Worm (Caenorhabditis elegans) whole organism, L4 larva: ENCODE data around the gene flp-3.

Experiments used
- F10B5.3 ChIP-seq: sonication (generic microtip); optimal IDR thresholded peaks from 2 replicates; lab custom pipeline; 2016; ENCODE audit warnings: mild to moderate bottlenecking, missing genetic modification characterization, missing compliant biosample characterization
- F44E2.7 ChIP-seq: fragments of 200-800 bp; sonication (Bioruptor generic); IDR thresholded peaks from 2 replicates; pipeline ENCODE4 v2.1.2; 2022; ENCODE audit warnings: missing genetic modification characterization, missing compliant biosample characterization
- T20F7.1 ChIP-seq: fragments of 200-800 bp; sonication (Bioruptor generic); optimal IDR thresholded peaks from 2 replicates; lab custom pipeline; 2018; ENCODE audit warnings: mild to moderate bottlenecking, missing genetic modification characterization, missing compliant biosample characterization
- T26A8.4 ChIP-seq: fragments of 200-800 bp; sonication (Bioruptor generic); IDR thresholded peaks from 2 replicates; pipeline ENCODE4 v1.3.6; 2022; ENCODE audit warnings: missing genetic modification characterization, missing compliant biosample characterization
- Y105C5A.15 ChIP-seq: fragments of 200-800 bp; sonication (Bioruptor generic); IDR thresholded peaks from 2 replicates; pipeline ENCODE4 v1.3.6; 2022; ENCODE audit warnings: missing genetic modification characterization, missing compliant biosample characterization
- Y48G9A.11 ChIP-seq: fragments of 200-800 bp; sonication (Bioruptor generic); IDR thresholded peaks from 2 replicates; pipeline ENCODE4 v1.3.6; 2022; ENCODE audit warnings: missing genetic modification reagents, missing genetic modification characterization, missing compliant biosample characterization
- ZK337.2 ChIP-seq: fragments of 200-800 bp; sonication (Bioruptor generic); IDR thresholded peaks from 2 replicates; pipeline ENCODE4 v1.3.6; 2022; ENCODE audit warnings: missing genetic modification reagents, missing genetic modification characterization, missing compliant biosample characterization
- aha-1 ChIP-seq: fragments of 150-350 bp; peaks from one replicate; lab custom pipeline; 2014; ENCODE audit warnings: missing biosample characterization, missing genetic modification characterization
- ceh-32 ChIP-seq: sonication (generic microtip); optimal IDR thresholded peaks from 2 replicates; lab custom pipeline; 2016; ENCODE audit warnings: mild to moderate bottlenecking, missing genetic modification characterization, missing compliant biosample characterization; ENCODE audit not compliant: poor library complexity
- cey-2 ChIP-seq: sonication (generic microtip); optimal IDR thresholded peaks from 3 replicates; lab custom pipeline; 2017; ENCODE audit warnings: missing genetic modification characterization, mild to moderate bottlenecking, missing compliant biosample characterization, antibody characterized with exemption, borderline replicate concordance; ENCODE audit not compliant: insufficient read depth
- daf-16 ChIP-seq, 3 experiments: sonication (generic microtip); optimal IDR thresholded peaks; 2 replicates each; lab custom pipeline; 2016 to 2017; ENCODE audit warnings: missing genetic modification characterization in 3 of 3, missing genetic modification reagents in 3 of 3, mild to moderate bottlenecking in 2 of 3, missing compliant biosample characterization in 2 of 3, missing biosample characterization in 1 of 3, moderate library complexity in 1 of 3
- dmd-6 ChIP-seq: fragments of 200-800 bp; sonication (Bioruptor generic); IDR thresholded peaks from 2 replicates; pipeline ENCODE4 v1.3.6; 2022; ENCODE audit warnings: missing genetic modification reagents, missing genetic modification characterization, missing compliant biosample characterization
- dve-1 ChIP-seq: sonication (generic microtip); optimal IDR thresholded peaks from 2 replicates; lab custom pipeline; 2017; ENCODE audit warnings: antibody characterized with exemption, mild to moderate bottlenecking, missing genetic modification characterization, missing compliant biosample characterization; ENCODE audit not compliant: insufficient read depth
- egl-27 ChIP-seq: sonication (generic microtip); optimal IDR thresholded peaks from 3 replicates; lab custom pipeline; 2017; ENCODE audit warnings: missing biosample characterization, missing genetic modification reagents, missing genetic modification characterization
- egl-43 ChIP-seq: fragments of 200-800 bp; sonication (Bioruptor generic); IDR thresholded peaks from 2 replicates; pipeline ENCODE4 v1.3.6; 2022; ENCODE audit warnings: missing genetic modification reagents, missing genetic modification characterization, missing compliant biosample characterization
- fkh-10 ChIP-seq: fragments of 150-350 bp; optimal IDR thresholded peaks from 2 replicates; lab custom pipeline; 2014; ENCODE audit warnings: missing biosample characterization, missing genetic modification reagents, missing genetic modification characterization
- hlh-30 ChIP-seq: sonication (generic microtip); optimal IDR thresholded peaks from 2 replicates; lab custom pipeline; 2017; ENCODE audit warnings: antibody characterized with exemption, mild to moderate bottlenecking, missing genetic modification characterization, missing compliant biosample characterization; ENCODE audit not compliant: insufficient read depth
- hmg-1.1 ChIP-seq: fragments of 200-800 bp; sonication (Bioruptor generic); IDR thresholded peaks from 2 replicates; pipeline ENCODE4 v1.3.6; 2022; ENCODE audit warnings: missing genetic modification reagents, missing genetic modification characterization, missing compliant biosample characterization
- lim-7 ChIP-seq: fragments of 200-800 bp; sonication (Bioruptor generic); IDR thresholded peaks from 2 replicates; pipeline ENCODE4 v1.3.6; 2022; ENCODE audit warnings: missing genetic modification characterization, missing compliant biosample characterization
- lin-13 ChIP-seq: fragments of 150-350 bp; optimal IDR thresholded peaks from 2 replicates; lab custom pipeline; 2014; ENCODE audit warnings: missing biosample characterization, missing genetic modification reagents, missing genetic modification characterization
- lsy-2 ChIP-seq, 2 experiments: fragments of 150-350 bp in 1 of 2; sonication (generic microtip) in 1 of 2; optimal IDR thresholded peaks; 2 replicates each; lab custom pipeline; 2014 to 2017; ENCODE audit warnings: missing biosample characterization in 2 of 2, missing genetic modification characterization in 2 of 2
- mxl-2 ChIP-seq: fragments of 200-800 bp; sonication (Bioruptor generic); conservative IDR thresholded peaks from 2 replicates; pipeline ENCODE4 v1.3.6; 2022; ENCODE audit warnings: missing genetic modification reagents, missing genetic modification characterization, missing compliant biosample characterization
- mxl-3 ChIP-seq: fragments of 200-800 bp; sonication (Bioruptor generic); optimal IDR thresholded peaks from 2 replicates; lab custom pipeline; 2018; ENCODE audit warnings: mild to moderate bottlenecking, missing genetic modification characterization, missing compliant biosample characterization
- nhr-102 ChIP-seq: sonication (generic microtip); optimal IDR thresholded peaks from 2 replicates; lab custom pipeline; 2016; ENCODE audit warnings: mild to moderate bottlenecking, missing genetic modification characterization, moderate library complexity, missing compliant biosample characterization
- nhr-11 ChIP-seq: fragments of 150-350 bp; optimal IDR thresholded peaks from 2 replicates; lab custom pipeline; 2014; ENCODE audit warnings: missing biosample characterization, missing genetic modification characterization
- nhr-111 ChIP-seq: fragments of 200-800 bp; sonication (Bioruptor generic); optimal IDR thresholded peaks from 2 replicates; lab custom pipeline; 2018; ENCODE audit warnings: mild to moderate bottlenecking, missing genetic modification characterization, missing compliant biosample characterization
- nhr-237 ChIP-seq: sonication (generic microtip); optimal IDR thresholded peaks from 2 replicates; lab custom pipeline; 2017; ENCODE audit warnings: missing biosample characterization, missing genetic modification characterization
- nhr-25 ChIP-seq: sonication (generic microtip); optimal IDR thresholded peaks from 2 replicates; lab custom pipeline; 2017; ENCODE audit warnings: missing genetic modification characterization, mild to moderate bottlenecking, missing compliant biosample characterization, antibody characterized with exemption, moderate library complexity, borderline replicate concordance; ENCODE audit not compliant: insufficient read depth
- nhr-42 ChIP-seq: fragments of 200-800 bp; sonication (Bioruptor generic); IDR thresholded peaks from 2 replicates; pipeline ENCODE4 v1.3.6; 2022; ENCODE audit warnings: missing genetic modification characterization, missing compliant biosample characterization
- nhr-48 ChIP-seq: sonication (generic microtip); optimal IDR thresholded peaks from 2 replicates; lab custom pipeline; 2016; ENCODE audit warnings: mild to moderate bottlenecking, missing genetic modification characterization, missing compliant biosample characterization
- nhr-77 ChIP-seq: fragments of 150-350 bp; optimal IDR thresholded peaks from 2 replicates; lab custom pipeline; 2014; ENCODE audit warnings: missing biosample characterization, missing genetic modification characterization
- rbr-2 ChIP-seq: sonication (generic microtip); optimal IDR thresholded peaks from 2 replicates; lab custom pipeline; 2016; ENCODE audit warnings: missing genotype, missing genetic modification characterization, missing compliant biosample characterization
- saeg-2 ChIP-seq: fragments of 200-800 bp; sonication (Bioruptor generic); IDR thresholded peaks from 2 replicates; pipeline ENCODE4 v1.3.6; 2022; ENCODE audit warnings: missing genetic modification reagents, missing genetic modification characterization, missing compliant biosample characterization
- snpc-1.2 ChIP-seq: fragments of 200-800 bp; sonication (Bioruptor generic); IDR thresholded peaks from 2 replicates; pipeline ENCODE4 v1.3.6; 2022; ENCODE audit warnings: missing genetic modification reagents, missing genetic modification characterization, missing compliant biosample characterization
- spr-3 ChIP-seq: fragments of 200-800 bp; sonication (Bioruptor generic); optimal IDR thresholded peaks from 2 replicates; lab custom pipeline; 2018; ENCODE audit warnings: mild to moderate bottlenecking, missing genetic modification characterization, missing compliant biosample characterization
- tag-97 ChIP-seq: fragments of 200-800 bp; sonication (Bioruptor generic); IDR thresholded peaks from 2 replicates; pipeline ENCODE4 v1.3.6; 2022; ENCODE audit warnings: missing genetic modification characterization, missing compliant biosample characterization
- unc-130 ChIP-seq: sonication (generic microtip); optimal IDR thresholded peaks from 2 replicates; lab custom pipeline; 2016; ENCODE audit warnings: missing genetic modification reagents, missing genetic modification characterization, missing compliant biosample characterization
- unc-62 ChIP-seq, 3 experiments: fragments of 150-350 bp in 1 of 3; sonication (generic microtip); optimal IDR thresholded peaks in 2 of 3; peaks in 1 of 3; 1 replicate in 1 of 3; 2 replicates in 2 of 3; lab custom pipeline; 2014 to 2017; ENCODE audit warnings: missing biosample characterization in 3 of 3, missing genetic modification characterization in 3 of 3, missing genetic modification reagents in 3 of 3, missing genotype in 1 of 3
- zfp-3 ChIP-seq: fragments of 200-800 bp; sonication (Bioruptor generic); conservative IDR thresholded peaks from 2 replicates; pipeline ENCODE4 v1.3.6; 2022; ENCODE audit warnings: missing genetic modification reagents, missing genetic modification characterization, missing compliant biosample characterization
- zip-11 ChIP-seq: fragments of 200-800 bp; sonication (Bioruptor generic); IDR thresholded peaks from 2 replicates; pipeline ENCODE4 v1.3.6; 2022; ENCODE audit warnings: missing genetic modification characterization, missing compliant biosample characterization
- zip-2 ChIP-seq: fragments of 150-350 bp; optimal IDR thresholded peaks from 2 replicates; lab custom pipeline; 2014; ENCODE audit warnings: missing biosample characterization, missing genetic modification characterization

Gene flp-3

DNA sequence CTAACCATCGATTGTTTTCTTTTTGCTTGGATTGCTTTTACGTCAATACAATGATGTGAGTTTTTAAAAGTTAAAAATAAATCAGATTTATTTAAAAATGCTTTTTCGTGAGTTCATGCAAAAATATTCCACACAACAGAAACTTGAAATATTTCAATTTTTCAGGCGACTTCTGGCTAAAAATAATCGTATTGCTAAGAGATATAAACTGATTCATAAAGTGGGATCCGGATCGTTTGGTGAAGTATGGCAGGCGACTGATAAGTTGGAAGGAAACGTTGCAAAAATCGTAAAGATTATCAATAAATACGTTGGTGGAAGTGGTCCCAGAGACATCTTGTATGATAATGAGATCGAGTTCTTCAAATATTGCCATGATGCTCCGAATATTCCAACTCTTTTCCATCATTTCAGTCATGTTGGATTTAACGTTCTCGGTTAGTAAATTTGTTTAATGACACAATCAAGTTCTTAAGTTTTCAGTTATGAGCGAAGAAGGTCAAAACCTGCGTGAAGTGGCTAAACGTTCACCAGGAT lies 32.2 kb downstream of the flp-3 start, which contains the start of gene ZC373.3:
Gene ZC373.3, plus strand, starts transcription at position 51 of the 537 bp plus-strand sequence.
- TF ChIP-seq dmd-6 (GFP tag; lab: Robert Waterston, UW), result no peak
- no peak for TF ChIP-seq hmg-1.1 (GFP tag; lab: Robert Waterston, UW)
- TF ChIP-seq aha-1 (tag; lab: Kevin White, UChicago), result peak; percentile 94

DNA sequence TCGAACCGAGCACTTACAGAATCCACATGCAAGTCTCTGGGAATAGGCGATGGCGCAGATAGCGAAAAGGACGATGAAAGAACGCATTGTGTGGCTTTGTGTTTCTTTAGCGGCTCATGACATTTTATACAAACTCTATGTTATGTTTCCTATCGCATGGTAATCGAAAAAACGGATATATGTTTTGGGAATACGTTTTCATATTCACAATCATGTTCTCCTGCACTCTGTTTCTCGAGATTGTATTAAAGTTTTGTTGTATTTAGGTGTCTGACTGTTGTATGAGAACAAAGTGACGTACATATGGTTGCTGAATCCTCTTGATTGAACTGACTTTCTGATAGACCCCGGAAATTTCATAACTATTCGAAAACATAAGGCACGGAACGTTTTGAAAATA lies 34.4 kb downstream of the flp-3 start, which contains the start of gene ZC373.2:
Gene ZC373.2, minus strand, starts transcription at position 101 of the 400 bp plus-strand sequence.
- no peak for TF ChIP-seq ZK337.2
- TF ChIP-seq dmd-6 (GFP tag; lab: Robert Waterston, UW), result no peak

DNA sequence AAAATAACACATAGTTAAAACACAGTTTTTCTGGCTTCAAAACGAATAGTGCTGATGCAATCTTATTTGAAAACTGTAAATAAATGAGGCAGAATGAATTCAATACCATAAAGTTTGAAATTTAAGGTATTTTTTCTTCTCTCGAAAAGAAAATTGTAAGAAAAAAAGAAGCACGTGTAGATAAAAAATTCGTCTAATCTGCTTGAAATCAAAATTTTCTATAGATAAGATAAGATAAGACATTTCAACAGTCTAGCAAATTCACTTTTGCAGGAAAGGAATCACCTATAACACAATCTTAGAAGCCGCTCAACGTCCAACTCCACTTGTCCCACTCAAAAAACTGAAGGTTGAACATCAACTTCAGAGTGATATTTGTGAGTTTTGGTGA lies 38.4 kb downstream of the flp-3 start:
- TF ChIP-seq mxl-3 (GFP tag; lab: Kevin White, UChicago), result peak; percentile 65
- TF ChIP-seq nhr-48 (tag; lab: Kevin White, UChicago), result no peak
- no peak for TF ChIP-seq zfp-3 (GFP tag; lab: Robert Waterston, UW)
- peak; percentile 2 for TF ChIP-seq nhr-102 (tag; lab: Kevin White, UChicago)
- no peak for TF ChIP-seq T26A8.4 (GFP tag; lab: Robert Waterston, UW)
- peak; percentile 55 for TF ChIP-seq dmd-6 (GFP tag; lab: Robert Waterston, UW)
- peak; percentile 18 for TF ChIP-seq T20F7.1 (GFP tag; lab: Kevin White, UChicago)
- TF ChIP-seq dve-1, result peak; percentile 25
- TF ChIP-seq lsy-2 (tag; optimal IDR thresholded peaks at IDR 0.05; lab: Kevin White, UChicago), result peak in 1 of 2 experiments; percentile 16
- TF ChIP-seq aha-1 (tag; lab: Kevin White, UChicago), result peak; percentile 13

DNA sequence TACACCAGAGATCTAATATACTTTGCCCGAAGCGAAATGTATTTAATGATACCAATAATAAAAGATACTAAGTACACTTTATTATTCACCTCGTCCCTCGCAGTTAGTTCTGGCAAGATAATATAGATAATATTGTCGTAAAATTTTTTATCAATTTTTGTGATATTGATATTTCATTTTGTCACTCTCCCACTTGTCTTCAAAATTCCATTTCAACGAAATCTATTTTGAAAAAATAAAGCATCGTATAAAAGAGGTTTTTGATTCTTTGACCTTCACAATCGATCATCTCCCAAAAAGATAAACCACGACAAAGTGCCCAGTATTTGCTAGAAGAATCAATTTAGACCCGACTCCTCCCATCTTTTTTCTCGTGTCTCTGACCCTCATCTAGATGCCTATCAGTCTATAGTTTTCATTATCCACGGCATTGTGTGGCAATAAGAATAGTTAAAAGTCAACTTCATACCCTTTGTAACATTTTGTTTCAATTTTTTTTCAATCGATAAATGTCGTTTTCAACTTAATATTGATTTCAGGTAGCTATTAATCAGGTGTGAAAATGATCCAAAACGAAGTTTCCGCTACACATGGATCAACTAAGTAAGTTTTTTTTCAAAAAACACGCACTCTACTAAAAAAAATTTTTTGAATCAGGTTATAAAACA lies 38.9 kb downstream of the flp-3 start, which contains the start of gene cbs-1:
Gene cbs-1, plus strand, starts transcription at position 534 of the 668 bp plus-strand sequence.
- TF ChIP-seq nhr-111 (GFP tag; lab: Kevin White, UChicago), result no peak
- TF ChIP-seq nhr-48 (tag; lab: Kevin White, UChicago), result peak; percentile 12
- TF ChIP-seq egl-27, result no peak
- TF ChIP-seq nhr-237 (tag; lab: Kevin White, UChicago), result no peak
- TF ChIP-seq F44E2.7 (GFP tag; lab: Robert Waterston, UW), result no peak
- TF ChIP-seq saeg-2, result no peak
- no peak for TF ChIP-seq lim-7 (GFP tag; lab: Robert Waterston, UW)
- TF ChIP-seq Y105C5A.15 (GFP tag; lab: Robert Waterston, UW), result no peak
- TF ChIP-seq rbr-2 (tag; lab: Kevin White, UChicago), result no peak
- TF ChIP-seq hmg-1.1 (GFP tag; lab: Robert Waterston, UW), result no peak
- TF ChIP-seq unc-130 (GFP tag; lab: Kevin White, UChicago), result no peak
- no peak for TF ChIP-seq egl-43
- no peak for TF ChIP-seq zip-11 (GFP tag; lab: Robert Waterston, UW)
- TF ChIP-seq nhr-25 (tag; lab: Kevin White, UChicago), result no peak
- no peak for TF ChIP-seq cey-2 (tag; lab: Kevin White, UChicago)
- no peak for TF ChIP-seq snpc-1.2 (GFP tag; lab: Robert Waterston, UW)
- no peak for TF ChIP-seq aha-1 (tag; lab: Kevin White, UChicago)
- TF ChIP-seq F10B5.3 (tag; lab: Kevin White, UChicago), result no peak
- TF ChIP-seq fkh-10 (GFP tag; lab: Kevin White, UChicago), result no peak
- TF ChIP-seq nhr-42 (GFP tag; lab: Robert Waterston, UW), result no peak
- no peak for TF ChIP-seq spr-3 (GFP tag; lab: Kevin White, UChicago)
- TF ChIP-seq nhr-11 (tag; lab: Kevin White, UChicago), result no peak
- peak in 1 of 2 experiments; percentile 86 for TF ChIP-seq unc-62 (GFP tag; optimal IDR thresholded peaks at IDR 0.05 in 1 of 2; lab: Kevin White, UChicago)
- no peak for TF ChIP-seq unc-62 (tag; optimal IDR thresholded peaks at IDR 0.05; lab: Kevin White, UChicago)
- no peak for TF ChIP-seq Y48G9A.11 (GFP tag; lab: Robert Waterston, UW)
- no peak for TF ChIP-seq nhr-77 (tag; lab: Kevin White, UChicago)
- TF ChIP-seq tag-97 (GFP tag; lab: Robert Waterston, UW), result no peak
- no peak for TF ChIP-seq ceh-32
- TF ChIP-seq hlh-30 (tag; lab: Kevin White, UChicago), result peak; percentile 0
- TF ChIP-seq lin-13 (GFP tag; lab: Kevin White, UChicago), result no peak
- no peak for TF ChIP-seq mxl-2 (GFP tag; lab: Robert Waterston, UW)
- TF ChIP-seq zip-2 (tag; lab: Kevin White, UChicago), result no peak
- TF ChIP-seq daf-16 (GFP tag; optimal IDR thresholded peaks at IDR 0.05; lab: Kevin White, UChicago), result no peak
- peak; percentile 82 for TF ChIP-seq daf-16 (tag; optimal IDR thresholded peaks at IDR 0.05; lab: Kevin White, UChicago)
- no peak for TF ChIP-seq nhr-102 (tag; lab: Kevin White, UChicago)
